Fruit fly (Drosophila melanogaster): ENCODE data around the gene RagA-B.

RagA-B gene

DNA sequence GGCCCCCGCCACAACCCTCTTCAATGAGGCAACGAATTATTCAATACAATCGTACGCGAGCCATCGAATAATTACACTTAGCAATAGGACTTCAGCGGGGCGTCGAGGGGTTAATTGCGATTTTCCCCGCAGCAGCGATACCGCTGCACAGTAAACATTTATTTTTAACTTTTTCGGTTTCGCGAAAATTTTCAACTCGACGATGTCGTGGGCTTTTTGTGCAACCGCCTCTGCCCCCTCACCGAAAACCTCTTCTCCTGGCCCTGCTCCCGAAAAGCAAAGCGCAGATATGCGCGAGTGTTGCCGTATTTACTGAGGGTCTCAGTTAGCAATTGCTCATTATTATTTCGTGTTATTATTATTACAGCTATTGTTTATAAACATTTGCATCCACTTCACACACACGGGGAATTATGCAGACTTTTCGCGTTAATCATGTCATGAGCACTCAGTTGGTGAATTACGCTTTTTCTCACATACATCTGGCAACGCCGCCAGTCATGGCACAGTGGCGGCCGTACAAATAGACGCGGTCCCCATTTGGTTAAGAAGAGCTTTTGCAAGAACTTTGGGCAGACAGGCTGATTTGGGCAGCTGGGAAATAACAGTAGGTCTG is 29.8 kb upstream of the RagA-B start:
- no peak for TF ChIP-seq h (optimal IDR thresholded peaks at IDR 0.05)
- no peak for TF ChIP-seq insv (optimal IDR thresholded peaks at IDR 0.05)
- no peak for TF ChIP-seq ttk (optimal IDR thresholded peaks at IDR 0.05)
- no peak for TF ChIP-seq psq (optimal IDR thresholded peaks at IDR 0.05)
- no peak for TF ChIP-seq Sin3A (optimal IDR thresholded peaks at IDR 0.05)
- no peak for TF ChIP-seq Myc (optimal IDR thresholded peaks at IDR 0.05)

dm6 chr3R:9011708-9012107 is 27.6 kb upstream of the RagA-B start:
- TF ChIP-seq Sin3A (optimal IDR thresholded peaks at IDR 0.05) (no peak), Myc (optimal IDR thresholded peaks at IDR 0.05) (no peak), insv (optimal IDR thresholded peaks at IDR 0.05) (no peak), ttk (optimal IDR thresholded peaks at IDR 0.05) (no peak)

DNA sequence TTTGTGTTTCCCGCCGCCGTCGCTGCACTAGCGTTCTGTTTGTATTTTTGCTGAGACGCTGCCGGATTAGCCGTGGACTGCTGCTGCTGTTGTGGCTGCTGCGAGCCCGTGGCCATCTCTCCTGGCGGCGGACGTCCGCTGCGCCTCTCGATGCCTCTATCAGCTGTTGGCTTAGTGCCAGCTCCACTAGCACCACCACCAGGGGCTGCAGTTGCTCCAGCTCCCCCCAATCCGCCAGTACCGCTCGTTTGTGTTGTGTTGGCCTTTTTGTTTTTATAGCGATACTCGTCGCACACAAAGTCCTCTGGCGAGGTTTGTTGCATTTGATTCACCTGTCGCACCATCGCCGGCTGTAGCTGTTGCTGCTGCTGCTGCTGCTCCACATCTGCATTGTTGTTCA is 26.6 kb upstream of the RagA-B start:
- no peak for TF ChIP-seq Myc (optimal IDR thresholded peaks at IDR 0.05)
- TF ChIP-seq insv (optimal IDR thresholded peaks at IDR 0.05) = no peak
- TF ChIP-seq psq (optimal IDR thresholded peaks at IDR 0.05) = no peak
- no peak for TF ChIP-seq h (optimal IDR thresholded peaks at IDR 0.05)
- no peak for TF ChIP-seq Sin3A (optimal IDR thresholded peaks at IDR 0.05)
- TF ChIP-seq ttk (optimal IDR thresholded peaks at IDR 0.05) = no peak

- TF ChIP-seq Myc (optimal IDR thresholded peaks at IDR 0.05) (no peak), psq (optimal IDR thresholded peaks at IDR 0.05) (no peak), h (optimal IDR thresholded peaks at IDR 0.05) (no peak), ttk (optimal IDR thresholded peaks at IDR 0.05) (no peak), Sin3A (optimal IDR thresholded peaks at IDR 0.05) (no peak), insv (optimal IDR thresholded peaks at IDR 0.05) (no peak)
Observed at dm6 chr3R:9008202-9008601, 24.1 kb upstream of the RagA-B start, which contains the start of gene CG11983. Gene CG11983, plus strand, starts transcription at chr3R:9008321.

DNA sequence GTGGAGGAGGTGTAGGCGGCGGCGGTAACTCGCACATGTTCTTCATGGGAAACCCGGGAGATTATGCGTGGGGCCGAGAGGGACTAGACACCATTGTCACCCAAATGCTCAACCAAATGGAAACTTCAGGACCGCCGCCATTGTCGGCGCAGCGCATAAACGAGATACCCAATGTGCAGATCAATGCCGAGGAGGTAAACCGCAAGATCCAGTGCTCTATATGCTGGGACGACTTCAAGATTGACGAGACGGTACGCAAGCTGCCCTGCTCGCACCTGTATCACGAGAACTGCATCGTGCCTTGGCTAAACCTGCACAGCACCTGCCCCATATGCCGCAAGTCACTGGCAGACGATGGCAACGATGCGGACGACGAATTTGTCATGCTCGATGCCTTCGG is 23.1 kb upstream of the RagA-B start:
- TF ChIP-seq Myc (optimal IDR thresholded peaks at IDR 0.05) = no peak
- peak; percentile 93 for TF ChIP-seq ttk (optimal IDR thresholded peaks at IDR 0.05)

dm6 chr3R:9006129-9006528 is 22.0 kb upstream of the RagA-B start, which contains the start of the genes Prosbeta3 and Iru:
Gene Prosbeta3, minus strand, starts transcription at chr3R:9006226.
Gene Iru, plus strand, starts transcription at chr3R:9006456.
- TF ChIP-seq psq (optimal IDR thresholded peaks at IDR 0.05) (no peak), h (optimal IDR thresholded peaks at IDR 0.05) (no peak), insv (optimal IDR thresholded peaks at IDR 0.05) (no peak), Sin3A (optimal IDR thresholded peaks at IDR 0.05) (no peak), Myc (optimal IDR thresholded peaks at IDR 0.05) (no peak), ttk (optimal IDR thresholded peaks at IDR 0.05) (no peak)

dm6 chr3R:9003600-9004223 is 19.6 kb upstream of the RagA-B start, which contains the start of the genes CG31100 and CG11980:
Gene CG31100, minus strand, starts transcription at chr3R:9003650.
Gene CG11980, plus strand, starts transcription at chr3R:9004017.
- no peak for TF ChIP-seq insv (optimal IDR thresholded peaks at IDR 0.05)
- TF ChIP-seq Myc (optimal IDR thresholded peaks at IDR 0.05) = no peak

- TF ChIP-seq Sin3A (optimal IDR thresholded peaks at IDR 0.05) (no peak), h (optimal IDR thresholded peaks at IDR 0.05) (no peak), insv (optimal IDR thresholded peaks at IDR 0.05) (no peak), Myc (optimal IDR thresholded peaks at IDR 0.05) (no peak), ttk (optimal IDR thresholded peaks at IDR 0.05) (no peak), psq (optimal IDR thresholded peaks at IDR 0.05) (no peak)
Observed at dm6 chr3R:9002542-9002941, 18.4 kb upstream of the RagA-B start.

DNA sequence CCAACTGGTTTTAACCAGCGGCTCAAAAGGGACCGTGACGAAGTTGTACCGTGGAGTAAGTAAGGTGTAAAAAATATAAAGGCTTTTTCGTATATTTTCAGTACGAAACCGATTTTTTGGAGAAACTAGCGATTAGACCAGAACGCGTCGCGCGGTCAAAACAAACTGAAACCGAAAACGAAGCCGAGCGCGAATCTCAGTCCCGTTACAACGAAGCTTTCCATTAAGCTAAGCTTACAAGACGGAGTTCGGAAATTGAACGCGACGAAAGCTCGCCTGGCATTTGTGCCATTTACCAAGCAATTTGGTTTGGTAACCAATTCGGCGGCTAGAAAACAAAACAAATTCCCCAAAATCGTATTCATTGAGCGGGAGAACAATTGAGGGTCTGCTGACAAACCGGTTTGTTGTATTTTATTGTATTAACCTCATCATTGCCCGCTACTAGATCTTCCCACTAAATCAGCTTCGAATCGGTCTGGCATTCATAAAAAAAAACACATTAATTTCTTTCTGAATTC is 17.7 kb upstream of the RagA-B start:
- TF ChIP-seq Myc (optimal IDR thresholded peaks at IDR 0.05) (no peak), Sin3A (optimal IDR thresholded peaks at IDR 0.05) (no peak), psq (optimal IDR thresholded peaks at IDR 0.05) (no peak), insv (optimal IDR thresholded peaks at IDR 0.05) (no peak), h (optimal IDR thresholded peaks at IDR 0.05) (no peak), ttk (optimal IDR thresholded peaks at IDR 0.05) (no peak)

DNA sequence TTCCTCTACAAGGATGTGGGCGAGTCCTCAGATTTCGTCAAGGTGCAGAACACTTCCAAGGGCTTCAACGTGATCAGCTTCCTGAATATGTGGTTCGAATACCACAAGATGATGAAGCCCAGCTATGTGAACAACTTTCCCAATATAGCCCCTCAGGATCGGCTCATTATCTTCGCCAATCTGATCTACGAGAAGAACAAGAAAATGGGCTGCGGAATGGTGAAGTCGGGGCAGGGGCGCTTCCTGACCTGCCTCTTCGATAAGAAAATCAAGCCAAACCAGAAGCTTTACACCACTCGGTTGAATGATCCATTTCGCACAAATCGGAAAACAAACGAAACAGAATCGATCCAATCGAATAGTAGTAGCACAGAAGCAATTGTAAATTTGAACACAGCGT is 14.1 kb upstream of the RagA-B start:
- no peak for TF ChIP-seq ttk (optimal IDR thresholded peaks at IDR 0.05)
- TF ChIP-seq Sin3A (optimal IDR thresholded peaks at IDR 0.05) = no peak
- TF ChIP-seq psq (optimal IDR thresholded peaks at IDR 0.05) = no peak
- TF ChIP-seq insv (optimal IDR thresholded peaks at IDR 0.05) = no peak
- TF ChIP-seq Myc (optimal IDR thresholded peaks at IDR 0.05) = no peak
- no peak for TF ChIP-seq h (optimal IDR thresholded peaks at IDR 0.05)

DNA sequence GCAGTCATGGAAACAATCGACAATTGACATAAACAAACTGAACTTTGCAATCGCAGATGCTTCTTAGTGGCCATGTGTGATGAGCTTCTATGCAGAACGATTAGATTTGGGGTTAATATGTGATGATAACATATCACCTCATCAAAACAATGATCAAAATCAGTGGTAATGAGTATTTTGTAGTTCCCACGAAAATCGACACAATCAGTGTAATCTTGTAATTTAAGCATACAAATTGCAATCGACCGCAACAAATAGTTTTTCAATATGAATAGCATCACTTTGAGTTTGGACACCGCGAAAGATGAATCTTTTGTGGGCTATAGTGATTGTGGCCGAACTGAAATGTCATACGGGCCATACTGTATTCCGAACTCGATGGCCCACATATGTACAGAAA is 13.3 kb upstream of the RagA-B start, which contains the start of gene CG11977:
TSS of gene CG11977 (plus strand) at position 301 of the 400 bp plus-strand sequence.
- no peak for TF ChIP-seq Sin3A (optimal IDR thresholded peaks at IDR 0.05)
- TF ChIP-seq h (optimal IDR thresholded peaks at IDR 0.05) = no peak

DNA sequence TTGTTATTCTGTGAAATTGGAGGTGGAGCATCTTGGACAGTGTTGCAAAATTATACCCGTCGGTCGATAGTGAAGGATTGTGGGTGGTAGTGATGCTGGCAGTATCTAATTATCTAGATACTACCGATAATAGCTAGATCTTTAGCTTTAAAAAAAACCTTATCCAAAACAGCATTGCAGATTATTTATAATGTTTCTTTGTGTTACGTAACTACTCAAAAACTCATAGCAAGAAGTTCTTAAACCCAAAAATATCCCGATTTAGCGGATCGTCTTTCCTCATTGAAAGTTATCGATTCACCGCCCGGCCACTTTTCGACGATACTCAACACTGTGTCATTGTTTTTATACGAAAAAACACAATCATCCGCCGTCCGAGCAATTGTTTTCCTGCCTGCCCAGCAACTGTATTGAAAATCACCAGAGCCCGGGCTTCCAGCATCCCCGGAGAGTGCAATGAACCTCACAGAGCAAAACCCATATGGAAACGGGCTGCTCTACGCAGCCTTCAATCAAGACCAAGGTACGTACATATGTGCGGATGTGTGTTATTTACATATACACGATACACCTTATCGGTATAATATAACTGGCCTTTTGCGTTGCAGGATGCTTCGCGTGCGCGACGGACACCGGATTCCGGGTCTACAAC is 8.9 kb upstream of the RagA-B start, which contains the start of gene CG11975:
TSS of gene CG11975 (plus strand) at position 326 of the 652 bp plus-strand sequence.
- TF ChIP-seq h (optimal IDR thresholded peaks at IDR 0.05) = no peak
- no peak for TF ChIP-seq Sin3A (optimal IDR thresholded peaks at IDR 0.05)
- TF ChIP-seq Myc (optimal IDR thresholded peaks at IDR 0.05) = no peak
- no peak for TF ChIP-seq insv (optimal IDR thresholded peaks at IDR 0.05)
- TF ChIP-seq psq (optimal IDR thresholded peaks at IDR 0.05) = no peak
- TF ChIP-seq ttk (optimal IDR thresholded peaks at IDR 0.05) = no peak

All from Kc167 (cell line).